Worm (Caenorhabditis elegans) whole organism, mixed stage, embryonic: ENCODE results near the gene C09B8.3.

Source experiments
- M03D4.4 ChIP-seq: sonication (generic microtip); optimal IDR thresholded peaks from 2 replicates; lab custom pipeline; 2017; ENCODE audit warnings: mild to moderate bottlenecking, missing genetic modification characterization, missing compliant biosample characterization
- bed-3 ChIP-seq: fragments of 200-800 bp; sonication (Bioruptor generic); optimal IDR thresholded peaks from 3 replicates; lab custom pipeline; 2018; ENCODE audit warnings: mild to moderate bottlenecking, missing genetic modification characterization, moderate library complexity, missing compliant biosample characterization
- blmp-1 ChIP-seq: fragments of 150-350 bp; optimal IDR thresholded peaks from 2 replicates; lab custom pipeline; 2014; ENCODE audit warnings: missing biosample characterization, missing genetic modification characterization
- ceh-39 ChIP-seq: fragments of 150-350 bp; optimal IDR thresholded peaks from 2 replicates; lab custom pipeline; 2014; ENCODE audit warnings: missing biosample characterization, missing genetic modification characterization
- ceh-43 ChIP-seq: fragments of 200-800 bp; sonication (Bioruptor generic); optimal IDR thresholded peaks from 2 replicates; lab custom pipeline; 2018; ENCODE audit warnings: mild to moderate bottlenecking, missing genetic modification characterization, moderate library complexity, missing compliant biosample characterization
- ceh-83 ChIP-seq: fragments of 200-800 bp; sonication (Bioruptor generic); optimal IDR thresholded peaks from 2 replicates; lab custom pipeline; 2018; ENCODE audit warnings: mild to moderate bottlenecking, missing genetic modification characterization, missing compliant biosample characterization
- ces-1 ChIP-seq: fragments of 150-350 bp; optimal IDR thresholded peaks from 2 replicates; lab custom pipeline; 2014; ENCODE audit warnings: missing biosample characterization, missing genetic modification reagents, missing genetic modification characterization
- cnd-1 ChIP-seq: fragments of 200-800 bp; sonication (Bioruptor generic); optimal IDR thresholded peaks from 2 replicates; lab custom pipeline; 2018; ENCODE audit warnings: mild to moderate bottlenecking, missing genetic modification characterization, missing compliant biosample characterization
- drap-1 ChIP-seq: fragments of 200-800 bp; sonication (Bioruptor generic); optimal IDR thresholded peaks from 3 replicates; lab custom pipeline; 2018; ENCODE audit warnings: mild to moderate bottlenecking, missing genetic modification characterization, missing compliant biosample characterization
- elt-1 ChIP-seq: sonication (generic microtip); optimal IDR thresholded peaks from 2 replicates; lab custom pipeline; 2017; ENCODE audit warnings: missing genetic modification characterization, mild to moderate bottlenecking, missing compliant biosample characterization, antibody characterized with exemption, moderate library complexity, borderline replicate concordance; ENCODE audit not compliant: insufficient read depth
- elt-3 ChIP-seq: fragments of 150-350 bp; optimal IDR thresholded peaks from 2 replicates; lab custom pipeline; 2014; ENCODE audit warnings: missing biosample characterization, missing genetic modification characterization
- flh-1 ChIP-seq: fragments of 200-800 bp; sonication (Bioruptor generic); optimal IDR thresholded peaks from 2 replicates; lab custom pipeline; 2018; ENCODE audit warnings: mild to moderate bottlenecking, missing genetic modification characterization, moderate library complexity, missing compliant biosample characterization
- hlh-1 ChIP-seq: fragments of 150-350 bp; optimal IDR thresholded peaks from 2 replicates; lab custom pipeline; 2014; ENCODE audit warnings: missing biosample characterization, missing genetic modification reagents, missing genetic modification characterization
- lin-13 ChIP-seq: fragments of 150-350 bp; optimal IDR thresholded peaks from 2 replicates; lab custom pipeline; 2014; ENCODE audit warnings: missing biosample characterization, missing genetic modification characterization
- lin-32 ChIP-seq: fragments of 200-800 bp; sonication (Bioruptor generic); optimal IDR thresholded peaks from 2 replicates; lab custom pipeline; 2018; ENCODE audit warnings: mild to moderate bottlenecking, missing genetic modification characterization, missing compliant biosample characterization
- lsy-2 ChIP-seq: fragments of 150-350 bp; optimal IDR thresholded peaks from 2 replicates; lab custom pipeline; 2014; ENCODE audit warnings: missing biosample characterization, missing genetic modification characterization
- mep-1 ChIP-seq: fragments of 150-350 bp; optimal IDR thresholded peaks from 2 replicates; lab custom pipeline; 2017; ENCODE audit warnings: missing biosample characterization, missing genetic modification reagents, missing genetic modification characterization, inconsistent platforms
- mls-2 ChIP-seq: sonication (generic microtip); optimal IDR thresholded peaks from 2 replicates; lab custom pipeline; 2016; ENCODE audit warnings: mild to moderate bottlenecking, missing genetic modification characterization, moderate library complexity, missing compliant biosample characterization
- nhr-12 ChIP-seq: fragments of 150-350 bp; optimal IDR thresholded peaks from 2 replicates; lab custom pipeline; 2014; ENCODE audit warnings: missing biosample characterization, missing genetic modification characterization
- nhr-2 ChIP-seq: fragments of 150-350 bp; optimal IDR thresholded peaks from 2 replicates; lab custom pipeline; 2014; ENCODE audit warnings: missing biosample characterization, missing genetic modification characterization
- nhr-237 ChIP-seq: fragments of 150-350 bp; optimal IDR thresholded peaks from 2 replicates; lab custom pipeline; 2014; ENCODE audit warnings: missing biosample characterization, missing genetic modification characterization
- nhr-28 ChIP-seq: fragments of 150-350 bp; optimal IDR thresholded peaks from 2 replicates; lab custom pipeline; 2014; ENCODE audit warnings: missing biosample characterization, missing genetic modification characterization
- nhr-76 ChIP-seq: sonication (generic microtip); optimal IDR thresholded peaks from 2 replicates; lab custom pipeline; 2017; ENCODE audit warnings: missing biosample characterization, missing genetic modification characterization
- pha-4 ChIP-seq: fragments of 150-350 bp; optimal IDR thresholded peaks from 2 replicates; lab custom pipeline; 2018; ENCODE audit warnings: missing biosample characterization, missing genetic modification reagents, missing genetic modification characterization
- sem-2 ChIP-seq: fragments of 200-800 bp; sonication (Bioruptor generic); optimal IDR thresholded peaks from 2 replicates; lab custom pipeline; 2018; ENCODE audit warnings: mild to moderate bottlenecking, missing genetic modification characterization, missing compliant biosample characterization
- snpc-4 ChIP-seq: fragments of 150-350 bp; optimal IDR thresholded peaks from 2 replicates; lab custom pipeline; 2014; ENCODE audit warnings: missing biosample characterization, missing genetic modification characterization
- sptf-1 ChIP-seq: sonication (generic microtip); optimal IDR thresholded peaks from 2 replicates; lab custom pipeline; 2017; ENCODE audit warnings: mild to moderate bottlenecking, missing genetic modification characterization, moderate library complexity, missing compliant biosample characterization
- unc-120 ChIP-seq: sonication (generic microtip); optimal IDR thresholded peaks from 2 replicates; lab custom pipeline; 2017; ENCODE audit warnings: missing genetic modification characterization, missing compliant biosample characterization; ENCODE audit not compliant: poor library complexity, severe bottlenecking
- unc-39 ChIP-seq: fragments of 150-350 bp; optimal IDR thresholded peaks from 2 replicates; lab custom pipeline; 2014; ENCODE audit warnings: missing biosample characterization, missing genetic modification characterization
- unc-62 ChIP-seq: fragments of 150-350 bp; optimal IDR thresholded peaks from 2 replicates; lab custom pipeline; 2014; ENCODE audit warnings: missing biosample characterization, missing genetic modification reagents, missing genetic modification characterization
- zip-8 ChIP-seq: fragments of 150-350 bp; optimal IDR thresholded peaks from 2 replicates; lab custom pipeline; 2014; ENCODE audit warnings: missing biosample characterization, missing genetic modification characterization

C09B8.3 gene

ce11 chrX:5977754-5978153 lies 32.7 kb downstream of the C09B8.3 start, which contains the start of gene kin-2:
Gene kin-2 (minus strand): TSS chrX:5977854.
- TF ChIP-seq sptf-1 (tag; lab: Kevin White, UChicago) = no peak
- TF ChIP-seq cnd-1 (tag; lab: Kevin White, UChicago) = no peak
- TF ChIP-seq hlh-1 = no peak

ce11 chrX:5976206-5976960 lies 34.1 kb downstream of the C09B8.3 start:
- TF ChIP-seq unc-120 = peak; percentile 83
- TF ChIP-seq ces-1 (GFP tag; lab: Kevin White, UChicago) = peak; percentile 67
- no peak for TF ChIP-seq hlh-1
- TF ChIP-seq lsy-2 (tag; lab: Kevin White, UChicago) = no peak
- TF ChIP-seq lin-13 (tag; lab: Kevin White, UChicago) = no peak
- peak; percentile 5 for TF ChIP-seq unc-62 (GFP tag; lab: Kevin White, UChicago)

DNA sequence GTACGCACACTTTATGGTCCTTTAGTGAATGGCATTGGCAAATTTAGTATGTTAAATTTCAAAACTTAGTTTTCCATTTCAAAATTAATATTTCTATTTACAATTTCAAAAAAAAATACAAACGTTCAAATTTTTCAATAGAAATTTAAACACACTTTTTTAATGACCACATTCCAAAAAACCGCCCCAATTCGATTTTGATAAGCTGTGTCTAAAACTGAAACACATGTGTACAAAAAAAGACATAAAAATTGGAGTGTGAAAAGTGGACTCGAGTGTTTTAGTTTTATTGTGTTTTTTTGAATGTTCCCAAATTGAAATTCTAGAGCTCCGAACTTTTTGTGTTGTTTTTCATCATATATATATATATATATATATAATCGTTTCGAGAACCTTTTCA lies 34.7 kb downstream of the C09B8.3 start:
- TF ChIP-seq zip-8 (tag; lab: Kevin White, UChicago) = no peak
- TF ChIP-seq, all 35 proteins: peak for 0

- TF ChIP-seq ces-1 (GFP tag; lab: Kevin White, UChicago) (peak; percentile 93), mls-2 (tag; lab: Kevin White, UChicago) (no peak)
These were observed 35.2 kb downstream of the C09B8.3 start for ce11 chrX:5975228-5975627.

ce11 chrX:5972212-5972611 lies 38.3 kb downstream of the C09B8.3 start:
- TF ChIP-seq blmp-1 (no peak), ces-1 (GFP tag; lab: Kevin White, UChicago) (no peak), elt-3 (tag; lab: Kevin White, UChicago) (no peak), unc-62 (GFP tag; lab: Kevin White, UChicago) (no peak), sptf-1 (tag; lab: Kevin White, UChicago) (no peak), nhr-237 (tag; lab: Kevin White, UChicago) (no peak), zip-8 (tag; lab: Kevin White, UChicago) (no peak), mls-2 (tag; lab: Kevin White, UChicago) (no peak), sem-2 (no peak), hlh-1 (no peak), unc-39 (no peak), M03D4.4 (tag; lab: Kevin White, UChicago) (no peak), flh-1 (GFP tag; lab: Kevin White, UChicago) (no peak), nhr-28 (tag; lab: Kevin White, UChicago) (no peak), ceh-83 (GFP tag; lab: Kevin White, UChicago) (no peak), mep-1 (tag; lab: Kevin White, UChicago) (no peak)

DNA sequence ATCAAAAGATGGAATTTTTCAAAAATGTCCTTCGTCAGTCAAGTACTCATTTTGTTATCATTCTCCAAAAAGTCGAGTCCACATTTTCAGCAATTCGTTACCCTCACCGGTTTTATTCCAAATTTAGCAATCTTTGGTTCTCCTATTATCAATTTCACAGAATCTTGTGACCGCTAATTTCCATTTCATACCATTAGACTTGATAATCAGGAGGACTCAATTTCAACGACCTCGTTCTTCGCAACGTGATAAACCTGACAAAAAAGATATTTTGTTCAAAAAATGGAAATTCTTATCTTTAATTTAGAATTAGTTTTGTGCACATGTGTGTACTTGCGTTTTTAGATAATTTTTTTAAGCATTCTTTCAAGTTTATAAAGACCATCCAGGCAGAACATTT lies 47.9 kb downstream of the C09B8.3 start:
- TF ChIP-seq blmp-1 = no peak
- TF ChIP-seq sptf-1 (tag; lab: Kevin White, UChicago) = no peak
- no peak for TF ChIP-seq flh-1 (GFP tag; lab: Kevin White, UChicago)
- no peak for TF ChIP-seq drap-1 (GFP tag; lab: Kevin White, UChicago)
- no peak for TF ChIP-seq nhr-76
- TF ChIP-seq elt-1 = no peak
- TF ChIP-seq lsy-2 (tag; lab: Kevin White, UChicago) = no peak
- no peak for TF ChIP-seq hlh-1
- TF ChIP-seq nhr-237 (tag; lab: Kevin White, UChicago) = no peak
- TF ChIP-seq elt-3 (tag; lab: Kevin White, UChicago) = no peak
- TF ChIP-seq nhr-12 (tag; lab: Kevin White, UChicago) = no peak
- TF ChIP-seq unc-62 (GFP tag; lab: Kevin White, UChicago) = no peak
- TF ChIP-seq M03D4.4 (tag; lab: Kevin White, UChicago) = no peak
- TF ChIP-seq unc-39 = no peak
- no peak for TF ChIP-seq bed-3 (GFP tag; lab: Kevin White, UChicago)

DNA sequence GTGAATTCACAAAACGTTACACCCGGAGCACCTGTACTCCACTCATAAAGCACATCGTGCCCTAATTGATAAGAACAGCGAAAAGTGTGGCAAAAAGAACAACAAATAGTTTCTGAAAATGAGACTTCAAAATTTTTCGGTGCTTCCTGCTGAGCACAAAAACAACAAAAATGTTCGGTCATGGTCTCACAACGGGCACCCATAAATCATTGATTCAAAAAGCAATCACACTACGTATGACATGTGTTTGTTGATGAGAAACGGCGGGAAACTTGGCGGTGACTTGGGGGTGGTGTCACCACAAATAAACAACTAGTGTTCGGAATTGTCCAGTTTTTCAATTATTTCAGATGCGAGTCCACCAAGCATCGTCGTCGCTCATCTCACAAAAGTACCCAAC lies 49.6 kb downstream of the C09B8.3 start:
- TF ChIP-seq unc-62 (GFP tag; lab: Kevin White, UChicago) = no peak
- TF ChIP-seq elt-3 (tag; lab: Kevin White, UChicago) = no peak
- TF ChIP-seq nhr-237 (tag; lab: Kevin White, UChicago) = no peak
- no peak for TF ChIP-seq nhr-76
- TF ChIP-seq nhr-2 (tag; lab: Kevin White, UChicago) = no peak
- TF ChIP-seq elt-1 = no peak
- TF ChIP-seq ceh-39 (tag; lab: Kevin White, UChicago) = no peak
- TF ChIP-seq sem-2 = no peak
- no peak for TF ChIP-seq mls-2 (tag; lab: Kevin White, UChicago)
- no peak for TF ChIP-seq ces-1 (GFP tag; lab: Kevin White, UChicago)
- TF ChIP-seq pha-4 (tag; lab: Kevin White, UChicago) = no peak
- TF ChIP-seq unc-39 = no peak
- TF ChIP-seq M03D4.4 (tag; lab: Kevin White, UChicago) = no peak
- TF ChIP-seq ceh-43 (GFP tag; lab: Kevin White, UChicago) = no peak
- no peak for TF ChIP-seq nhr-28 (tag; lab: Kevin White, UChicago)
- TF ChIP-seq hlh-1 = no peak
- no peak for TF ChIP-seq snpc-4
- TF ChIP-seq drap-1 (GFP tag; lab: Kevin White, UChicago) = no peak
- no peak for TF ChIP-seq lin-32 (GFP tag; lab: Kevin White, UChicago)
- TF ChIP-seq lin-13 (tag; lab: Kevin White, UChicago) = no peak
